Worm (Caenorhabditis elegans): ENCODE measurements around the gene F21D5.4.

DNA sequence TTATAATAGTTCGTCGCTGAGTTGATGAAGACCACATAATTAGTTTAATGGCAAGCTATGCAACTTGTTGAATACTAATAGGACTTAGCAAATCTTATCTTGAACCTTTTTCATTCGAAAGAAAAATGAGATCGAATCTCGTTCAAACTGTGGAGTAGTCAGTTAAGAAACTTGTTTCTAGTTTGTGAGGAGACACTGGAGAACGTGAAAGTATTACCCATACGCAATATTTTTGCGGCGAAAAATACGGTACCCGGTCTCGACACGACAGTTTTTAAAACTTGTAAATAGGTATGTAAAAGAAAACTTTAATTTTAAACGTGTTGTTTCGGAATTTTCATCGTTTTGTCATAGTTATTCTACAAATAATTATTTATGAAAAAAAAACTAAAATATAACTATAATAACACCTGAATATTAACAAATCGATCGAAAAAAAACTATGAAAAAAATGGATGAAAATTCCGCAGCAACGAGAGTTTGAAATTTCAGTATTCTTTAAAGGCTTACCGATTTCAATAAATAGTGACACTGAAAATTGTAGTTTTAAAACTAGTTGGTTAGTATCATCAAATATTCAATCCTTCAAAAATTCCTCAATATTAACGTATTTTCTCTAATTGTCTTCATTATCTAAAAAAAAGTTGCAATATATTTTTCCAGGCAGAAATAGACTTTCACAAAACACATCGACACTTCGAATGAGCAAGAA is 7.9 kb downstream of the F21D5.4 start, which contains the start of the genes F20C5.7 and parg-1:
- TF ChIP-seq ceh-58 (GFP tag; IDR thresholded peaks at IDR 0.05): no peak
- no peak for TF ChIP-seq unc-62 (GFP tag; optimal IDR thresholded peaks at IDR 0.05)
- TF ChIP-seq snpc-4 (GFP tag; optimal IDR thresholded peaks at IDR 0.05): no peak
- no peak for TF ChIP-seq snpc-4 (tag; optimal IDR thresholded peaks at IDR 0.05)
- TF ChIP-seq let-526 (GFP tag; IDR thresholded peaks at IDR 0.05): no peak
- no peak for TF ChIP-seq ama-1 (optimal IDR thresholded peaks at IDR 0.05)
- TF ChIP-seq ama-1 (GFP tag; optimal IDR thresholded peaks at IDR 0.05): no peak
- TF ChIP-seq dpl-1 (GFP tag; optimal IDR thresholded peaks at IDR 0.05): no peak
- no peak for TF ChIP-seq hlh-12 (tag; optimal IDR thresholded peaks at IDR 0.05)
- no peak for TF ChIP-seq cebp-1 (GFP tag; IDR thresholded peaks at IDR 0.05)
- TF ChIP-seq cebp-1 (tag; optimal IDR thresholded peaks at IDR 0.05): no peak
- no peak for TF ChIP-seq lin-35 (GFP tag; optimal IDR thresholded peaks at IDR 0.05)
- TF ChIP-seq lin-26 (GFP tag; IDR thresholded peaks at IDR 0.05): no peak
- TF ChIP-seq pha-4 (tag; optimal IDR thresholded peaks at IDR 0.05): no peak
- TF ChIP-seq F57A8.1 (GFP tag; optimal IDR thresholded peaks at IDR 0.05): no peak

Data from whole organism, young adult.